Worm (Caenorhabditis elegans) whole organism, L4 larva: ENCODE results near the gene spdl-1.

ENCODE experiments used
- dpl-1 ChIP-seq: fragments of 150-350 bp; optimal IDR thresholded peaks from 2 replicates; lab custom pipeline; 2014; ENCODE audit warnings: missing biosample characterization, missing genetic modification reagents, missing genetic modification characterization
- egl-27 ChIP-seq: sonication (generic microtip); optimal IDR thresholded peaks from 3 replicates; lab custom pipeline; 2017; ENCODE audit warnings: missing biosample characterization, missing genetic modification reagents, missing genetic modification characterization
- lin-15B ChIP-seq: fragments of 150-350 bp; sonication (generic microtip); optimal IDR thresholded peaks from 3 replicates; lab custom pipeline; 2014; ENCODE audit warnings: missing biosample characterization, missing genetic modification characterization
- mep-1 ChIP-seq: fragments of 150-350 bp; sonication (generic microtip); optimal IDR thresholded peaks from 3 replicates; lab custom pipeline; 2014; ENCODE audit warnings: missing biosample characterization, missing genetic modification characterization
- nhr-237 ChIP-seq: sonication (generic microtip); optimal IDR thresholded peaks from 2 replicates; lab custom pipeline; 2017; ENCODE audit warnings: missing biosample characterization, missing genetic modification characterization
- nhr-28 ChIP-seq: fragments of 150-350 bp; optimal IDR thresholded peaks from 2 replicates; lab custom pipeline; 2014; ENCODE audit warnings: missing biosample characterization, missing genetic modification characterization
- pha-4 ChIP-seq, 2 experiments: fragments of 150-350 bp in 1 of 2; fragments of 200-800 bp in 1 of 2; sonication (Bioruptor generic) in 1 of 2; IDR thresholded peaks in 1 of 2; optimal IDR thresholded peaks in 1 of 2; 2 replicates each; pipeline versions ENCODE4 v1.3.6 to Lab custom; 2014 to 2022; ENCODE audit warnings: missing genetic modification characterization in 2 of 2, missing genetic modification reagents in 2 of 2, missing biosample characterization in 1 of 2, missing compliant biosample characterization in 1 of 2

DNA sequence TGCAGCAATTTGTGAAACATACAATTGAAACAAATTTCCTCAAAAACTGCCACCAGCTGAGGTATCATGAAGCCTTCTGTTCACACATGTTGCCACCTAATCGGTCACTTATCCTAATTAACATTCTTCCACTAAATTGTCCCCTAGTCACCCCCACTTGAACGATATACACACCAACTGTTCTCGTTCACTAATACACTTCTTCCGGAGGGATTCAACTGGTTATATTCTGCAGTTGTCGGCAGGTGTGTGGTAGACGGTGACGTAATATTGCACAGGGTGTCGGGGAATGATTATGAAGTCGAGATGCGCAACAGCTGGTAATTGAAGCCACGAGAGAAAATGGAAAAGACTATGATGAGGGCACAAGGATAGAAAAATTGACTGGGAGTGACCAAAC, 34.0 kb downstream of the spdl-1 start:
- TF ChIP-seq dpl-1 (no peak), egl-27 (no peak), nhr-28 (no peak), nhr-237 (no peak), mep-1 (tag; lab: Kevin White, UChicago) (no peak), pha-4 (GFP tag; IDR thresholded peaks at IDR 0.05; lab: Robert Waterston, UW) (no peak), pha-4 (tag; optimal IDR thresholded peaks at IDR 0.05; lab: Kevin White, UChicago) (no peak), lin-15B (no peak)
